Worm (Caenorhabditis elegans) whole organism, mixed stage, embryonic: ENCODE results near the gene F54H12.10.
A peak's percentile ranks its signal among the peaks of the same experiment; 100 is the strongest.

Experiments
- M03D4.4 ChIP-seq: sonication (generic microtip); optimal IDR thresholded peaks from 2 replicates; lab custom pipeline; 2017; ENCODE audit warnings: mild to moderate bottlenecking, missing genetic modification characterization, missing compliant biosample characterization
- bed-3 ChIP-seq: fragments of 200-800 bp; sonication (Bioruptor generic); optimal IDR thresholded peaks from 3 replicates; lab custom pipeline; 2018; ENCODE audit warnings: mild to moderate bottlenecking, missing genetic modification characterization, moderate library complexity, missing compliant biosample characterization
- blmp-1 ChIP-seq: fragments of 150-350 bp; optimal IDR thresholded peaks from 2 replicates; lab custom pipeline; 2014; ENCODE audit warnings: missing biosample characterization, missing genetic modification characterization
- ceh-39 ChIP-seq: fragments of 150-350 bp; optimal IDR thresholded peaks from 2 replicates; lab custom pipeline; 2014; ENCODE audit warnings: missing biosample characterization, missing genetic modification characterization
- ceh-43 ChIP-seq: fragments of 200-800 bp; sonication (Bioruptor generic); optimal IDR thresholded peaks from 2 replicates; lab custom pipeline; 2018; ENCODE audit warnings: mild to moderate bottlenecking, missing genetic modification characterization, moderate library complexity, missing compliant biosample characterization
- ceh-83 ChIP-seq: fragments of 200-800 bp; sonication (Bioruptor generic); optimal IDR thresholded peaks from 2 replicates; lab custom pipeline; 2018; ENCODE audit warnings: mild to moderate bottlenecking, missing genetic modification characterization, missing compliant biosample characterization
- ces-1 ChIP-seq: fragments of 150-350 bp; optimal IDR thresholded peaks from 2 replicates; lab custom pipeline; 2014; ENCODE audit warnings: missing biosample characterization, missing genetic modification reagents, missing genetic modification characterization
- cnd-1 ChIP-seq: fragments of 200-800 bp; sonication (Bioruptor generic); optimal IDR thresholded peaks from 2 replicates; lab custom pipeline; 2018; ENCODE audit warnings: mild to moderate bottlenecking, missing genetic modification characterization, missing compliant biosample characterization
- drap-1 ChIP-seq: fragments of 200-800 bp; sonication (Bioruptor generic); optimal IDR thresholded peaks from 3 replicates; lab custom pipeline; 2018; ENCODE audit warnings: mild to moderate bottlenecking, missing genetic modification characterization, missing compliant biosample characterization
- elt-1 ChIP-seq: sonication (generic microtip); optimal IDR thresholded peaks from 2 replicates; lab custom pipeline; 2017; ENCODE audit warnings: missing genetic modification characterization, mild to moderate bottlenecking, missing compliant biosample characterization, antibody characterized with exemption, moderate library complexity, borderline replicate concordance; ENCODE audit not compliant: insufficient read depth
- elt-3 ChIP-seq: fragments of 150-350 bp; optimal IDR thresholded peaks from 2 replicates; lab custom pipeline; 2014; ENCODE audit warnings: missing biosample characterization, missing genetic modification characterization
- flh-1 ChIP-seq: fragments of 200-800 bp; sonication (Bioruptor generic); optimal IDR thresholded peaks from 2 replicates; lab custom pipeline; 2018; ENCODE audit warnings: mild to moderate bottlenecking, missing genetic modification characterization, moderate library complexity, missing compliant biosample characterization
- ham-2 ChIP-seq: fragments of 200-800 bp; sonication (Bioruptor generic); optimal IDR thresholded peaks from 2 replicates; lab custom pipeline; 2018; ENCODE audit warnings: mild to moderate bottlenecking, missing genetic modification characterization, missing compliant biosample characterization
- hlh-1 ChIP-seq: fragments of 150-350 bp; optimal IDR thresholded peaks from 2 replicates; lab custom pipeline; 2014; ENCODE audit warnings: missing biosample characterization, missing genetic modification reagents, missing genetic modification characterization
- lin-13 ChIP-seq: fragments of 150-350 bp; optimal IDR thresholded peaks from 2 replicates; lab custom pipeline; 2014; ENCODE audit warnings: missing biosample characterization, missing genetic modification characterization
- lin-32 ChIP-seq: fragments of 200-800 bp; sonication (Bioruptor generic); optimal IDR thresholded peaks from 2 replicates; lab custom pipeline; 2018; ENCODE audit warnings: mild to moderate bottlenecking, missing genetic modification characterization, missing compliant biosample characterization
- lsy-2 ChIP-seq: fragments of 150-350 bp; optimal IDR thresholded peaks from 2 replicates; lab custom pipeline; 2014; ENCODE audit warnings: missing biosample characterization, missing genetic modification characterization
- mab-5 ChIP-seq: fragments of 150-350 bp; optimal IDR thresholded peaks from 2 replicates; lab custom pipeline; 2014; ENCODE audit warnings: missing biosample characterization, missing genetic modification characterization
- mls-2 ChIP-seq: sonication (generic microtip); optimal IDR thresholded peaks from 2 replicates; lab custom pipeline; 2016; ENCODE audit warnings: mild to moderate bottlenecking, missing genetic modification characterization, moderate library complexity, missing compliant biosample characterization
- nhr-12 ChIP-seq: fragments of 150-350 bp; optimal IDR thresholded peaks from 2 replicates; lab custom pipeline; 2014; ENCODE audit warnings: missing biosample characterization, missing genetic modification characterization
- nhr-2 ChIP-seq: fragments of 150-350 bp; optimal IDR thresholded peaks from 2 replicates; lab custom pipeline; 2014; ENCODE audit warnings: missing biosample characterization, missing genetic modification characterization
- nhr-237 ChIP-seq: fragments of 150-350 bp; optimal IDR thresholded peaks from 2 replicates; lab custom pipeline; 2014; ENCODE audit warnings: missing biosample characterization, missing genetic modification characterization
- nhr-28 ChIP-seq: fragments of 150-350 bp; optimal IDR thresholded peaks from 2 replicates; lab custom pipeline; 2014; ENCODE audit warnings: missing biosample characterization, missing genetic modification characterization
- nhr-76 ChIP-seq: sonication (generic microtip); optimal IDR thresholded peaks from 2 replicates; lab custom pipeline; 2017; ENCODE audit warnings: missing biosample characterization, missing genetic modification characterization
- pha-4 ChIP-seq: fragments of 150-350 bp; optimal IDR thresholded peaks from 2 replicates; lab custom pipeline; 2018; ENCODE audit warnings: missing biosample characterization, missing genetic modification reagents, missing genetic modification characterization
- sem-2 ChIP-seq: fragments of 200-800 bp; sonication (Bioruptor generic); optimal IDR thresholded peaks from 2 replicates; lab custom pipeline; 2018; ENCODE audit warnings: mild to moderate bottlenecking, missing genetic modification characterization, missing compliant biosample characterization
- snpc-4 ChIP-seq: fragments of 150-350 bp; optimal IDR thresholded peaks from 2 replicates; lab custom pipeline; 2014; ENCODE audit warnings: missing biosample characterization, missing genetic modification characterization
- tbx-8 ChIP-seq: fragments of 200-800 bp; sonication (Bioruptor generic); optimal IDR thresholded peaks from 2 replicates; lab custom pipeline; 2018; ENCODE audit warnings: mild to moderate bottlenecking, missing genetic modification characterization, moderate library complexity, missing compliant biosample characterization
- unc-120 ChIP-seq: sonication (generic microtip); optimal IDR thresholded peaks from 2 replicates; lab custom pipeline; 2017; ENCODE audit warnings: missing genetic modification characterization, missing compliant biosample characterization; ENCODE audit not compliant: poor library complexity, severe bottlenecking
- unc-39 ChIP-seq: fragments of 150-350 bp; optimal IDR thresholded peaks from 2 replicates; lab custom pipeline; 2014; ENCODE audit warnings: missing biosample characterization, missing genetic modification characterization
- unc-62 ChIP-seq: fragments of 150-350 bp; optimal IDR thresholded peaks from 2 replicates; lab custom pipeline; 2014; ENCODE audit warnings: missing biosample characterization, missing genetic modification reagents, missing genetic modification characterization
- zip-8 ChIP-seq: fragments of 150-350 bp; optimal IDR thresholded peaks from 2 replicates; lab custom pipeline; 2014; ENCODE audit warnings: missing biosample characterization, missing genetic modification characterization
- ztf-11 ChIP-seq: fragments of 150-350 bp; optimal IDR thresholded peaks from 2 replicates; lab custom pipeline; 2014; ENCODE audit warnings: missing biosample characterization, missing genetic modification characterization

Gene F54H12.10

DNA sequence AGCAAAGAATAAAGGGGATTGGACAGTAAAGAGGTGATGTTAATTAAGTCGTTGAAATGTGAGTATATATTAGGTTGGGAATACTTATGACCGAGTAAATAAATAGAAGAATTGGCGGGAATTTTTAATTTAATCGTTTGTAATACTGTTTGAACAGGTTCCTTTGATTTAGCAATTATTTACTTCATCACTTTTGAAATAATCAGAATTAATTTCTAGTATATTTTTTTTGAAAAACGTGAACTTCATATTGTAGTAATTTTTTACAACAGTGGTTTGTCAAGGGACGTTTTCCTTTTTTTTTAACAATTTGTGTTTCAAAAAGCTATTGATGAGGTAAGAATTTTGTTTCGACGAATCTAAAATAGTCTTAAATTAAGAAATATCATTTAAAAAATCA lies 36.6 kb downstream of the F54H12.10 start, which contains the start of gene C29E4.17:
TSS of gene C29E4.17 (plus strand) at position 301 of the 400 bp plus-strand sequence.
- TF ChIP-seq ceh-83 (GFP tag; lab: Kevin White, UChicago): no peak
- no peak for TF ChIP-seq mab-5

DNA sequence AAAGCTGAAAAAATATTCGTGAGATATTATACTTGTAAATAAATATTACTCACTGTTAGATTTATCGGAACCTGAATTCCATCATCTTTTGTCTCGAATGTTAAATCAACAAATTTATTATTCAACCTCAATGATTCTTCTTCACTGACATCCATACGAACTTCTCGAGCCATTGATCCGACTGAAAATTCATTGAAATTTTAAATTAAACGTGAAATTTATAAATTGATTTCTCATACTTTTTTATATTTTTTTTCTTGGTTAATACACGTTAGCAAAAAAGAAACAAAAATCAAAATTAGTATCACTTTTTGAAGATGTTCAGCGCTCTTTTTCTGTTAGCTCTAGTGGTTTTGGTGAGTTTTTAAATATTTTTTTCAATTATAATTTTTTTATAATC lies 38.9 kb downstream of the F54H12.10 start, which contains the start of gene C29E4.14:
TSS of gene C29E4.14 (plus strand) at position 301 of the 400 bp plus-strand sequence.
- TF ChIP-seq lin-13 (tag; lab: Kevin White, UChicago) (no peak), cnd-1 (tag; lab: Kevin White, UChicago) (no peak), blmp-1 (tag; lab: Kevin White, UChicago) (no peak), elt-3 (tag; lab: Kevin White, UChicago) (no peak), mls-2 (tag; lab: Kevin White, UChicago) (no peak)

DNA sequence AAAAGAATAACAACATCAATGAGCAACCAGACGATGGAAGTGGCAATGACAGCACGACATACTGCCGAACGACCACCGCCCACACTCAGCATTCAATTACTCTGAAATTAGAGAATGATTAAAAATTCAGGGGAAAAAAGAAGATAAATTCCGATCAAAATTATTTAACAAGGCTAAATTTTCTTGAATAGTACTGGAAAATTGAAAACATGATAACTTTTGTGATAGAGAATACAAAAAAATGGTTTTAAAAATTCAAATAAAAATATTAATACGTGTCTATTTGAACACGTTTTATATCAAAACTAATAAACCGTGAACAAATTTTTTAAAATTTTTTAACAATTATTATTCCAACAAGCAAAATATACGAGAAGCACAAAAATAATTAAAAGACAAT lies 41.1 kb downstream of the F54H12.10 start, which contains the start of gene gly-3:
TSS of gene gly-3 (minus strand) at position 101 of the 400 bp plus-strand sequence.
- TF ChIP-seq lin-13 (tag; lab: Kevin White, UChicago) (no peak), lin-32 (GFP tag; lab: Kevin White, UChicago) (no peak), sem-2 (no peak), mab-5 (no peak), bed-3 (GFP tag; lab: Kevin White, UChicago) (no peak), elt-1 (no peak), nhr-28 (tag; lab: Kevin White, UChicago) (no peak), snpc-4 (tag; lab: Kevin White, UChicago) (no peak), ceh-83 (GFP tag; lab: Kevin White, UChicago) (no peak), nhr-12 (tag; lab: Kevin White, UChicago) (no peak), ztf-11 (tag; lab: Kevin White, UChicago) (no peak), ceh-39 (tag; lab: Kevin White, UChicago) (no peak), nhr-2 (tag; lab: Kevin White, UChicago) (no peak), drap-1 (no peak), M03D4.4 (no peak), blmp-1 (tag; lab: Kevin White, UChicago) (no peak), cnd-1 (tag; lab: Kevin White, UChicago) (no peak)

DNA sequence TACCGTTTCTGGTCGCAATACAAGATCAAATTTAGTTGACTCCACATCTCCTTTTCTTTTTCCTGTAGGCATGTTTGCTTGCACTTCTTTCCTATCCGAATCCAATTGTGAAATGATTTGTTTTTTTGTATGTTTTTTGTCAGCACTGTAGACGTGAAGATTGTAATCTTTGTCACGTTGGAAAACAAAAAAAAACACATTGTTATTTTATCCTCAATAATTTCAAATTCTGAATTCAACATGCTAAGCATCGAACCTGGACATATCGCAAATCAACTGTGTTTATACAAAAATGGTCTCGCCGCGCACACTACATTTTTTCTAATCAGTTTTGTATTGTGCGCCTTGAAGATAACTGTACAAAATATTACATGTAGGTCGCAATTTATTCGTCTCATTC lies 45.3 kb downstream of the F54H12.10 start, which contains the start of gene ZK688.12:
TSS of gene ZK688.12 (minus strand) at position 101 of the 400 bp plus-strand sequence.
- TF ChIP-seq elt-1: no peak
- no peak for TF ChIP-seq mab-5
- no peak for TF ChIP-seq ztf-11 (tag; lab: Kevin White, UChicago)
- TF ChIP-seq blmp-1 (tag; lab: Kevin White, UChicago): no peak
- no peak for TF ChIP-seq zip-8 (tag; lab: Kevin White, UChicago)
- TF ChIP-seq hlh-1 (tag; lab: Kevin White, UChicago): no peak
- no peak for TF ChIP-seq nhr-2 (tag; lab: Kevin White, UChicago)
- TF ChIP-seq cnd-1 (tag; lab: Kevin White, UChicago): no peak
- no peak for TF ChIP-seq pha-4 (tag; lab: Kevin White, UChicago)
- no peak for TF ChIP-seq ceh-83 (GFP tag; lab: Kevin White, UChicago)
- TF ChIP-seq ces-1: no peak
- TF ChIP-seq mls-2 (tag; lab: Kevin White, UChicago): no peak
- TF ChIP-seq snpc-4 (tag; lab: Kevin White, UChicago): no peak
- no peak for TF ChIP-seq tbx-8
- no peak for TF ChIP-seq unc-120
- TF ChIP-seq ceh-39 (tag; lab: Kevin White, UChicago): no peak
- no peak for TF ChIP-seq nhr-76 (tag; lab: Kevin White, UChicago)
- TF ChIP-seq drap-1: no peak
- no peak for TF ChIP-seq unc-39 (tag; lab: Kevin White, UChicago)
- TF ChIP-seq flh-1: no peak
- TF ChIP-seq, all 35 proteins: peak for 0

DNA sequence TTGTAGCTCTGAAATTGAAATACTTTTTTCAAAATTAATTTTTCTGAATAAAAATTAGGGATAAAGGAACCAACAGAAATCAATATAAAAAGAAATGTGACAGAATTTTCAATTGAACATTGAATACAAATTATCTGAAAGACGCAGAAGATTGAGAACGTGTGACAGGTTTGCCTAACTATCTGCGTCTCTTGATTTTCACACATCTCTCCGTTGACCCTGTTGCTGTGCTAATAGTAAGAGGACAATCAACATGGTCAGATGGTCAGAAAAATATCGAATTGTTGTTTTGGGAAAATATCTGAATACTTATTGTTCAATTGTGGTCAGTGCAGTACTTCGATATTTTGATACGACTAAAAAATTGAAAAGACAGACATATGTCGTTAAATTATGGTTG lies 47.2 kb downstream of the F54H12.10 start, which contains the start of gene ZK688.7:
TSS of gene ZK688.7 (minus strand) at position 14 of the 400 bp plus-strand sequence.
- no peak for TF ChIP-seq lin-13 (tag; lab: Kevin White, UChicago)
- TF ChIP-seq blmp-1 (tag; lab: Kevin White, UChicago): no peak
- TF ChIP-seq nhr-2 (tag; lab: Kevin White, UChicago): peak; percentile 51
- no peak for TF ChIP-seq nhr-237 (tag; lab: Kevin White, UChicago)
- TF ChIP-seq ceh-83 (GFP tag; lab: Kevin White, UChicago): no peak
- TF ChIP-seq tbx-8: no peak
- TF ChIP-seq nhr-28 (tag; lab: Kevin White, UChicago): no peak
- peak; percentile 12 for TF ChIP-seq unc-62 (GFP tag; lab: Kevin White, UChicago)
- TF ChIP-seq ceh-39 (tag; lab: Kevin White, UChicago): peak; percentile 61
- TF ChIP-seq zip-8 (tag; lab: Kevin White, UChicago): no peak
- TF ChIP-seq ham-2: no peak
- TF ChIP-seq pha-4 (tag; lab: Kevin White, UChicago): no peak
- no peak for TF ChIP-seq ceh-43
- TF ChIP-seq snpc-4 (tag; lab: Kevin White, UChicago): no peak
- TF ChIP-seq lsy-2 (tag; lab: Kevin White, UChicago): no peak
- TF ChIP-seq drap-1: no peak
- no peak for TF ChIP-seq hlh-1 (tag; lab: Kevin White, UChicago)
